Fruit fly (Drosophila melanogaster) whole organism, embryonic: Measurements from ENCODE around the gene Gel.

Experiments
- B-H1 ChIP-seq: fragments of 200-800 bp; sonication (Bioruptor generic); IDR thresholded peaks from 3 replicates; pipeline ENCODE4 v1.3.6; 2022; ENCODE audit warnings: missing biosample characterization, missing genetic modification characterization
- BEAF-32 ChIP-seq: fragments of 200-800 bp; sonication (Bioruptor generic); optimal IDR thresholded peaks from 3 replicates; lab custom pipeline; 2017; ENCODE audit warnings: missing biosample characterization, missing genetic modification characterization, mild to moderate bottlenecking, moderate library complexity, missing genetic modification reagents
- Bdp1 ChIP-seq: fragments of 200-800 bp; sonication (Bioruptor generic); optimal IDR thresholded peaks from 3 replicates; lab custom pipeline; 2016; ENCODE audit warnings: missing biosample characterization, missing genetic modification characterization
- CG10654 ChIP-seq: fragments of 200-800 bp; sonication (Bioruptor generic); optimal IDR thresholded peaks from 2 replicates; lab custom pipeline; 2016; ENCODE audit warnings: missing biosample characterization, missing genetic modification characterization
- CG12219 ChIP-seq: fragments of 200-800 bp; sonication (Bioruptor generic); optimal IDR thresholded peaks from 3 replicates; lab custom pipeline; 2018; ENCODE audit warnings: missing biosample characterization, mild to moderate bottlenecking, missing genetic modification characterization
- CG17612 ChIP-seq: fragments of 200-800 bp; sonication (Bioruptor generic); IDR thresholded peaks from 2 replicates; pipeline ENCODE4 v1.3.6; 2022; ENCODE audit warnings: missing biosample characterization, missing genetic modification characterization
- CG17829 ChIP-seq: fragments of 200-800 bp; optimal IDR thresholded peaks from 2 replicates; lab custom pipeline; 2019; ENCODE audit warnings: missing biosample characterization, mild to moderate bottlenecking, missing genetic modification characterization, moderate library complexity
- CG2712 ChIP-seq: fragments of 200-800 bp; optimal IDR thresholded peaks from 3 replicates; lab custom pipeline; 2019; ENCODE audit warnings: missing biosample characterization, mild to moderate bottlenecking, missing genetic modification characterization, moderate library complexity
- CG31224 ChIP-seq: fragments of 200-800 bp; sonication (Bioruptor generic); IDR thresholded peaks from 2 replicates; pipeline ENCODE4 v1.3.6; 2022; ENCODE audit warnings: missing biosample characterization, missing genetic modification characterization
- CG33213 ChIP-seq: fragments of 200-800 bp; sonication (Bioruptor generic); optimal IDR thresholded peaks from 3 replicates; lab custom pipeline; 2016; ENCODE audit warnings: missing biosample characterization, missing genetic modification characterization
- CG4328 ChIP-seq: fragments of 200-800 bp; sonication (Bioruptor generic); optimal IDR thresholded peaks from 3 replicates; lab custom pipeline; 2017; ENCODE audit warnings: missing biosample characterization, missing genetic modification reagents, missing genetic modification characterization
- CG4360 ChIP-seq: fragments of 200-800 bp; sonication (Bioruptor generic); IDR thresholded peaks from 2 replicates; pipeline ENCODE4 v1.3.6; 2022; ENCODE audit warnings: missing biosample characterization, missing genetic modification characterization
- CG4820 ChIP-seq: fragments of 200-800 bp; sonication (Bioruptor generic); optimal IDR thresholded peaks from 3 replicates; lab custom pipeline; 2016; ENCODE audit warnings: missing biosample characterization, missing genetic modification characterization
- CG4854 ChIP-seq: fragments of 200-800 bp; sonication (Bioruptor generic); optimal IDR thresholded peaks from 2 replicates; lab custom pipeline; 2016; ENCODE audit warnings: missing biosample characterization, missing genetic modification characterization, inconsistent platforms
- CG6654 ChIP-seq: fragments of 200-800 bp; sonication (Bioruptor generic); optimal IDR thresholded peaks from 2 replicates; lab custom pipeline; 2017; ENCODE audit warnings: missing biosample characterization, mild to moderate bottlenecking, missing genetic modification characterization
- CG7556 ChIP-seq: fragments of 200-800 bp; sonication (Bioruptor generic); optimal IDR thresholded peaks from 2 replicates; lab custom pipeline; 2017; ENCODE audit warnings: missing biosample characterization, mild to moderate bottlenecking, missing genetic modification characterization
- CG7987 ChIP-seq: fragments of 200-800 bp; sonication (Bioruptor generic); optimal IDR thresholded peaks from 2 replicates; lab custom pipeline; 2018; ENCODE audit warnings: missing biosample characterization, mild to moderate bottlenecking, missing genetic modification characterization, moderate library complexity
- CG8944 ChIP-seq: fragments of 200-800 bp; sonication (Bioruptor generic); optimal IDR thresholded peaks from 3 replicates; lab custom pipeline; 2016; ENCODE audit warnings: missing biosample characterization, missing genetic modification characterization
- Chrac-16 ChIP-seq: fragments of 200-800 bp; sonication (Bioruptor generic); optimal IDR thresholded peaks from 3 replicates; lab custom pipeline; 2016; ENCODE audit warnings: missing biosample characterization, missing genetic modification characterization
- CkIIα-i1 ChIP-seq: fragments of 200-800 bp; sonication (Bioruptor generic); IDR thresholded peaks from 2 replicates; pipeline ENCODE4 v1.3.6; 2022; ENCODE audit warnings: missing biosample characterization, missing genetic modification characterization
- Dip3 ChIP-seq: fragments of 200-800 bp; sonication (Bioruptor generic); optimal IDR thresholded peaks from 3 replicates; lab custom pipeline; 2016; ENCODE audit warnings: missing biosample characterization, missing genetic modification characterization
- Elba2 ChIP-seq: fragments of 200-800 bp; sonication (Bioruptor generic); optimal IDR thresholded peaks from 3 replicates; lab custom pipeline; 2016; ENCODE audit warnings: missing biosample characterization, missing genetic modification characterization
- Gug ChIP-seq: fragments of 200-800 bp; sonication (Bioruptor generic); IDR thresholded peaks from 4 replicates; pipeline ENCODE4 v1.3.6; 2022; ENCODE audit warnings: missing biosample characterization, missing genetic modification characterization
- H15 ChIP-seq: fragments of 200-800 bp; sonication (Bioruptor generic); IDR thresholded peaks from 3 replicates; pipeline ENCODE4 v1.3.6; 2022; ENCODE audit warnings: missing biosample characterization, missing genetic modification characterization
- HLHmδ ChIP-seq: fragments of 200-800 bp; sonication (Bioruptor generic); optimal IDR thresholded peaks from 2 replicates; lab custom pipeline; 2018; ENCODE audit warnings: missing biosample characterization, mild to moderate bottlenecking, missing genetic modification characterization, moderate library complexity
- Hey ChIP-seq: fragments of 200-800 bp; sonication (Bioruptor generic); optimal IDR thresholded peaks from 3 replicates; lab custom pipeline; 2018; ENCODE audit warnings: missing biosample characterization, mild to moderate bottlenecking, missing genetic modification characterization
- HmgD ChIP-seq: fragments of 200-800 bp; sonication (Bioruptor generic); optimal IDR thresholded peaks from 3 replicates; lab custom pipeline; 2016; ENCODE audit warnings: missing biosample characterization, missing genetic modification characterization
- Myb ChIP-seq: fragments of 200-800 bp; sonication (Bioruptor generic); optimal IDR thresholded peaks from 2 replicates; lab custom pipeline; 2016; ENCODE audit warnings: missing biosample characterization, missing genetic modification characterization
- Poxn ChIP-seq: fragments of 200-800 bp; sonication (Bioruptor generic); IDR thresholded peaks from 2 replicates; pipeline ENCODE4 v1.3.6; 2022; ENCODE audit warnings: missing biosample characterization, missing genetic modification characterization
- Sin3A ChIP-seq: fragments of >200 bp; optimal IDR thresholded peaks from 2 replicates; lab custom pipeline; 2018
- Sox102F ChIP-seq: fragments of 200-800 bp; sonication (Bioruptor generic); optimal IDR thresholded peaks from 2 replicates; lab custom pipeline; 2018; ENCODE audit warnings: missing biosample characterization, mild to moderate bottlenecking, missing genetic modification characterization, moderate library complexity
- al ChIP-seq: fragments of 200-800 bp; sonication (Bioruptor generic); IDR thresholded peaks from 2 replicates; pipeline ENCODE4 v1.3.6; 2022; ENCODE audit warnings: missing biosample characterization, missing genetic modification characterization
- aop ChIP-seq: fragments of 200-800 bp; sonication (Bioruptor generic); IDR thresholded peaks from 2 replicates; pipeline ENCODE4 v1.3.6; 2022; ENCODE audit warnings: missing biosample characterization, missing genetic modification characterization
- bbx ChIP-seq: fragments of 200-800 bp; sonication (Bioruptor generic); IDR thresholded peaks from 2 replicates; pipeline ENCODE4 v1.3.6; 2022; ENCODE audit warnings: missing biosample characterization, missing genetic modification characterization; ENCODE audit not compliant: partially characterized antibody
- dm ChIP-seq: fragments of 200-800 bp; sonication (Bioruptor generic); optimal IDR thresholded peaks from 3 replicates; lab custom pipeline; 2016; ENCODE audit warnings: missing biosample characterization, missing genetic modification characterization
- fd102C ChIP-seq: fragments of 200-800 bp; sonication (Bioruptor generic); optimal IDR thresholded peaks from 2 replicates; lab custom pipeline; 2018; ENCODE audit warnings: missing biosample characterization, mild to moderate bottlenecking, missing genetic modification characterization, moderate library complexity
- fd96Cb ChIP-seq: fragments of 200-800 bp; sonication (Bioruptor generic); optimal IDR thresholded peaks from 2 replicates; lab custom pipeline; 2018; ENCODE audit warnings: missing biosample characterization, mild to moderate bottlenecking, missing genetic modification characterization, moderate library complexity
- gce ChIP-seq: fragments of 200-800 bp; sonication (Bioruptor generic); IDR thresholded peaks from 3 replicates; pipeline ENCODE4 v1.3.6; 2022; ENCODE audit warnings: missing biosample characterization, missing genetic modification characterization
- gcm ChIP-seq: fragments of 200-800 bp; sonication (Bioruptor generic); optimal IDR thresholded peaks from 2 replicates; lab custom pipeline; 2019; ENCODE audit warnings: missing biosample characterization, mild to moderate bottlenecking, missing genetic modification characterization, moderate library complexity
- gcm2 ChIP-seq: fragments of 200-800 bp; sonication (Bioruptor generic); optimal IDR thresholded peaks from 2 replicates; lab custom pipeline; 2016; ENCODE audit warnings: missing biosample characterization, missing genetic modification characterization
- insv ChIP-seq, 2 experiments: fragments of 200-800 bp; sonication (Bioruptor generic); optimal IDR thresholded peaks; 3 replicates each; lab custom pipeline; 2016 to 2018; ENCODE audit warnings: missing biosample characterization in 2 of 2, missing genetic modification characterization in 2 of 2
- jumu ChIP-seq: fragments of 200-800 bp; sonication (Bioruptor generic); optimal IDR thresholded peaks from 3 replicates; lab custom pipeline; 2016; ENCODE audit warnings: missing biosample characterization, missing genetic modification characterization
- lola ChIP-seq, 3 experiments: fragments of >200 bp in 2 of 3; fragments of 200-800 bp in 1 of 3; sonication (Bioruptor generic) in 1 of 3; optimal IDR thresholded peaks; 2 replicates each; lab custom pipeline; 2017 to 2019; ENCODE audit warnings: missing biosample characterization in 3 of 3, missing genetic modification characterization in 3 of 3, mild to moderate bottlenecking in 1 of 3, moderate library complexity in 1 of 3
- mam ChIP-seq: fragments of 200-800 bp; sonication (Bioruptor generic); optimal IDR thresholded peaks from 3 replicates; lab custom pipeline; 2016; ENCODE audit warnings: missing biosample characterization, missing genetic modification characterization
- nau ChIP-seq: fragments of 200-800 bp; sonication (Bioruptor generic); optimal IDR thresholded peaks from 3 replicates; lab custom pipeline; 2017; ENCODE audit warnings: missing biosample characterization, mild to moderate bottlenecking, missing genetic modification characterization, missing genetic modification reagents
- pros ChIP-seq: fragments of 200-800 bp; sonication (Bioruptor generic); optimal IDR thresholded peaks from 3 replicates; lab custom pipeline; 2019; ENCODE audit warnings: missing biosample characterization, mild to moderate bottlenecking, missing genetic modification characterization, moderate library complexity
- pum ChIP-seq: fragments of 200-800 bp; sonication (Bioruptor generic); optimal IDR thresholded peaks from 2 replicates; lab custom pipeline; 2016; ENCODE audit warnings: missing biosample characterization, missing genetic modification characterization
- sob ChIP-seq: fragments of 200-800 bp; sonication (Bioruptor generic); IDR thresholded peaks from 2 replicates; pipeline ENCODE4 v1.3.6; 2022; ENCODE audit warnings: missing biosample characterization, missing genetic modification characterization
- stc ChIP-seq: fragments of 200-800 bp; sonication (Bioruptor generic); IDR thresholded peaks from 2 replicates; pipeline ENCODE4 v1.3.6; 2022; ENCODE audit warnings: missing biosample characterization, missing genetic modification characterization
- toy ChIP-seq: fragments of 200-800 bp; sonication (Bioruptor generic); IDR thresholded peaks from 2 replicates; pipeline ENCODE4 v1.3.6; 2022; ENCODE audit warnings: missing biosample characterization, missing genetic modification characterization

Gene Gel

dm6 chr3R:4215264-4215993 is 19.6 kb upstream of the Gel start, which contains the start of gene CG14636 (continued):
- TF ChIP-seq CG31224 (GFP tag; lab: Robert Waterston, UW) (peak; percentile 69; the same call in 1 of the 2 replicates), pum (GFP tag; lab: Kevin White, UChicago) (peak; percentile 43), fd96Cb (tag; lab: Kevin White, UChicago) (peak; percentile 40), nau (peak; percentile 74), BEAF-32 (GFP tag; lab: Kevin White, UChicago) (no peak), Sox102F (GFP tag; lab: Kevin White, UChicago) (peak; percentile 66), Hey (no peak), Chrac-16 (GFP tag; lab: Kevin White, UChicago) (peak; percentile 63), jumu (GFP tag; lab: Kevin White, UChicago) (peak; percentile 78), stc (GFP tag; lab: Robert Waterston, UW) (peak; percentile 83), CG4328 (peak; percentile 64), lola (GFP tag; optimal IDR thresholded peaks at IDR 0.05; lab: Kevin White, UChicago) (no peak), CG6654 (GFP tag; lab: Kevin White, UChicago) (no peak), fd102C (GFP tag; lab: Kevin White, UChicago) (no peak), CG17612 (GFP tag; lab: Robert Waterston, UW) (peak; percentile 58), CG33213 (GFP tag; lab: Kevin White, UChicago) (peak; percentile 38), Gug (GFP tag; lab: Robert Waterston, UW) (peak; percentile 63; the same call in 2 of the 4 replicates), Poxn (GFP tag; lab: Robert Waterston, UW) (0 out of 2 replicates have a peak, but pooled peaks have one; percentile 16), al (GFP tag; lab: Robert Waterston, UW) (peak; percentile 74), B-H1 (GFP tag; lab: Robert Waterston, UW) (peak; percentile 60), gcm2 (GFP tag; lab: Kevin White, UChicago) (peak; percentile 25), HmgD (GFP tag; lab: Kevin White, UChicago) (no peak), CG4854 (GFP tag; lab: Kevin White, UChicago) (peak; percentile 4)

- TF ChIP-seq Myb (GFP tag; lab: Kevin White, UChicago) (no peak), CG7556 (GFP tag; lab: Kevin White, UChicago) (no peak), sob (GFP tag; lab: Robert Waterston, UW) (no peak), CG12219 (GFP tag; lab: Kevin White, UChicago) (no peak), pros (GFP tag; lab: Kevin White, UChicago) (no peak), Elba2 (GFP tag; lab: Kevin White, UChicago) (no peak), CG4820 (no peak), aop (GFP tag; lab: Robert Waterston, UW) (no peak), CG7987 (no peak), Hey (no peak), gcm (GFP tag; lab: Kevin White, UChicago) (no peak), CG17829 (no peak), bbx (no peak), Sin3A (lab: Kevin White, UChicago) (no peak)
- TF ChIP-seq, all 482 proteins: peak for 0
These were observed 15.0 kb upstream of the Gel start, which contains the start of gene CG31516 for dm6 chr3R:4220030-4220429. Gene CG31516, minus strand, starts transcription at chr3R:4220130.

- TF ChIP-seq CG4360 (GFP tag; lab: Robert Waterston, UW) (no peak), mam (peak; percentile 64), toy (GFP tag; lab: Robert Waterston, UW) (no peak), CG10654 (GFP tag; lab: Kevin White, UChicago) (peak; percentile 8), dm (GFP tag; lab: Kevin White, UChicago) (peak; percentile 1), H15 (no peak; the same call in 2 of the 3 replicates), insv (GFP tag; optimal IDR thresholded peaks at IDR 0.05; lab: Kevin White, UChicago) (no peak), HLHmδ (GFP tag; lab: Kevin White, UChicago) (no peak), Bdp1 (GFP tag; lab: Kevin White, UChicago) (no peak), CG2712 (tag; lab: Kevin White, UChicago) (peak; percentile 60), Dip3 (GFP tag; lab: Kevin White, UChicago) (peak; percentile 30), gce (no peak), CG8944 (GFP tag; lab: Kevin White, UChicago) (peak; percentile 22), CkIIα-i1 (GFP tag; lab: Robert Waterston, UW) (no peak)
These were observed 14.2 kb upstream of the Gel start for dm6 chr3R:4220780-4221179.
